Fruit fly (Drosophila melanogaster) whole organism, wandering third instar larva: ENCODE results near the gene Or10a.

Experiments
- Abd-B ChIP-seq: fragments of >200 bp; optimal IDR thresholded peaks from 2 replicates; lab custom pipeline; 2017; ENCODE audit warnings: missing biosample characterization, missing genetic modification characterization
- CG32264 ChIP-seq: fragments of 200-800 bp; sonication (Bioruptor generic); optimal IDR thresholded peaks from 2 replicates; lab custom pipeline; 2016; ENCODE audit warnings: missing biosample characterization, missing genetic modification characterization
- CG9705 ChIP-seq: fragments of 200-800 bp; sonication (Bioruptor generic); optimal IDR thresholded peaks from 2 replicates; lab custom pipeline; 2018; ENCODE audit warnings: missing biosample characterization, mild to moderate bottlenecking, missing genetic modification characterization
- CrebA ChIP-seq: fragments of 200-800 bp; sonication (Bioruptor generic); optimal IDR thresholded peaks from 2 replicates; lab custom pipeline; 2016; ENCODE audit warnings: missing biosample characterization, mild to moderate bottlenecking, missing genetic modification characterization, borderline replicate concordance
- Dfd ChIP-seq: fragments of >200 bp; optimal IDR thresholded peaks from 2 replicates; lab custom pipeline; 2017; ENCODE audit warnings: missing biosample characterization, missing genetic modification characterization
- Dif ChIP-seq: fragments of 200-275, 200-300 bp; sonication (Bioruptor generic); optimal IDR thresholded peaks from 2 replicates; lab custom pipeline; 2018; ENCODE audit warnings: missing biosample characterization, missing genetic modification characterization; ENCODE audit not compliant: partially characterized antibody
- GATAd ChIP-seq: sonication (Bioruptor generic); optimal IDR thresholded peaks from 2 replicates; lab custom pipeline; 2016; ENCODE audit warnings: missing biosample characterization, missing genetic modification characterization
- HLH106 ChIP-seq: fragments of 200-800 bp; optimal IDR thresholded peaks from 3 replicates; lab custom pipeline; 2019; ENCODE audit warnings: missing biosample characterization, mild to moderate bottlenecking, missing genetic modification characterization, moderate library complexity
- Hnf4 ChIP-seq: fragments of 200-800 bp; sonication (Bioruptor generic); optimal IDR thresholded peaks from 2 replicates; lab custom pipeline; 2016; ENCODE audit warnings: missing biosample characterization, mild to moderate bottlenecking, missing genetic modification characterization
- Hr78 ChIP-seq: fragments of >200 bp; optimal IDR thresholded peaks from 2 replicates; lab custom pipeline; 2017; ENCODE audit warnings: missing biosample characterization, missing genetic modification characterization
- Hr83 ChIP-seq: fragments of 200-300 bp; sonication (Bioruptor generic); optimal IDR thresholded peaks from 2 replicates; lab custom pipeline; 2016; ENCODE audit warnings: missing biosample characterization, mild to moderate bottlenecking, missing genetic modification characterization, moderate library complexity; ENCODE audit not compliant: poor library complexity, severe bottlenecking
- Mio ChIP-seq: sonication (Bioruptor generic); optimal IDR thresholded peaks from 2 replicates; lab custom pipeline; 2016; ENCODE audit warnings: missing biosample characterization, missing genetic modification characterization
- Myc ChIP-seq: fragments of >200 bp; optimal IDR thresholded peaks from 2 replicates; lab custom pipeline; 2017
- N ChIP-seq: fragments of >200 bp; optimal IDR thresholded peaks from 2 replicates; lab custom pipeline; 2018; ENCODE audit warnings: missing biosample characterization, missing external identifiers, missing genetic modification characterization
- OdsH ChIP-seq: fragments of 200-800 bp; sonication (Bioruptor generic); optimal IDR thresholded peaks from 2 replicates; lab custom pipeline; 2016; ENCODE audit warnings: missing biosample characterization, mild to moderate bottlenecking, missing genetic modification characterization
- Rel ChIP-seq, 2 experiments: fragments of 200-800 bp; sonication (Bioruptor generic) in 1 of 2; optimal IDR thresholded peaks; 2 replicates in 1 of 2; 3 replicates in 1 of 2; lab custom pipeline; 2016 to 2019; ENCODE audit warnings: mild to moderate bottlenecking in 2 of 2, missing biosample characterization in 2 of 2, missing genetic modification characterization in 2 of 2, moderate library complexity in 1 of 2
- Sp1 ChIP-seq: fragments of 200-800 bp; sonication (Bioruptor generic); optimal IDR thresholded peaks from 3 replicates; lab custom pipeline; 2019; ENCODE audit warnings: missing biosample characterization, mild to moderate bottlenecking, missing genetic modification characterization, moderate library complexity
- Vsx2 ChIP-seq: fragments of 200-300, 225-300 bp; sonication (Bioruptor generic); optimal IDR thresholded peaks from 2 replicates; lab custom pipeline; 2018; ENCODE audit warnings: missing biosample characterization, missing genetic modification characterization; ENCODE audit not compliant: partially characterized antibody
- br ChIP-seq: fragments of 200-800 bp; sonication (Bioruptor generic); optimal IDR thresholded peaks from 2 replicates; lab custom pipeline; 2016; ENCODE audit warnings: missing biosample characterization, missing genetic modification characterization
- brk ChIP-seq: fragments of 200-800 bp; sonication (Bioruptor generic); optimal IDR thresholded peaks from 2 replicates; lab custom pipeline; 2016; ENCODE audit warnings: missing biosample characterization, mild to moderate bottlenecking, missing genetic modification characterization
- dl ChIP-seq, 2 experiments: fragments of 175-275, 200-275 bp in 1 of 2; fragments of 200-275 bp in 1 of 2; sonication (Bioruptor generic); optimal IDR thresholded peaks; lab custom pipeline; 2018; ENCODE audit warnings: mild to moderate bottlenecking in 2 of 2, missing biosample characterization in 2 of 2, missing genetic modification characterization in 2 of 2, moderate library complexity in 2 of 2; ENCODE audit not compliant: partially characterized antibody in 2 of 2, insufficient read depth in 1 of 2
- dmrt93B ChIP-seq: fragments of 200-800 bp; sonication (Bioruptor generic); optimal IDR thresholded peaks from 2 replicates; lab custom pipeline; 2018; ENCODE audit warnings: missing biosample characterization, mild to moderate bottlenecking, missing genetic modification characterization
- dsf ChIP-seq: sonication (Bioruptor generic); optimal IDR thresholded peaks from 2 replicates; lab custom pipeline; 2016; ENCODE audit warnings: missing biosample characterization, missing genetic modification characterization, borderline replicate concordance
- ey ChIP-seq: fragments of 200-800 bp; sonication (Bioruptor generic); optimal IDR thresholded peaks from 2 replicates; lab custom pipeline; 2016; ENCODE audit warnings: missing biosample characterization, missing genetic modification characterization
- foxo ChIP-seq, 2 experiments: fragments of 200-800 bp; sonication (Bioruptor generic); optimal IDR thresholded peaks; 2 replicates in 1 of 2; 3 replicates in 1 of 2; lab custom pipeline; 2016 to 2017; ENCODE audit warnings: missing biosample characterization in 2 of 2, missing genetic modification characterization in 2 of 2
- fru ChIP-seq: fragments of 200-800 bp; sonication (Bioruptor generic); optimal IDR thresholded peaks from 3 replicates; lab custom pipeline; 2016; ENCODE audit warnings: missing biosample characterization, mild to moderate bottlenecking, missing genetic modification characterization
- h ChIP-seq: fragments of 200-800 bp; sonication (Bioruptor generic); optimal IDR thresholded peaks from 3 replicates; lab custom pipeline; 2016; ENCODE audit warnings: missing biosample characterization, mild to moderate bottlenecking, missing genetic modification characterization
- jim ChIP-seq: fragments of 175-275, 200-325 bp; sonication (Bioruptor generic); optimal IDR thresholded peaks from 2 replicates; lab custom pipeline; 2016; ENCODE audit warnings: missing biosample characterization, mild to moderate bottlenecking, missing genetic modification characterization
- lola ChIP-seq: fragments of >200 bp; optimal IDR thresholded peaks from 2 replicates; lab custom pipeline; 2017; ENCODE audit warnings: missing biosample characterization, missing genetic modification characterization
- pan ChIP-seq: fragments of >200 bp; optimal IDR thresholded peaks from 2 replicates; lab custom pipeline; 2017
- psq ChIP-seq: fragments of 200-800 bp; sonication (Bioruptor generic); optimal IDR thresholded peaks from 3 replicates; lab custom pipeline; 2017; ENCODE audit warnings: missing biosample characterization, mild to moderate bottlenecking, missing genetic modification characterization, moderate library complexity
- rgr ChIP-seq: fragments of 200-800 bp; sonication (Bioruptor generic); optimal IDR thresholded peaks from 3 replicates; lab custom pipeline; 2016; ENCODE audit warnings: missing biosample characterization, mild to moderate bottlenecking, missing genetic modification characterization
- sage ChIP-seq: fragments of 200-800 bp; sonication (Bioruptor generic); optimal IDR thresholded peaks from 2 replicates; lab custom pipeline; 2016; ENCODE audit warnings: missing biosample characterization, mild to moderate bottlenecking, missing genetic modification characterization
- sv ChIP-seq: fragments of 200-800 bp; sonication (Bioruptor generic); optimal IDR thresholded peaks from 3 replicates; lab custom pipeline; 2016; ENCODE audit warnings: missing biosample characterization, missing genetic modification characterization
- tai ChIP-seq: sonication (Bioruptor generic); optimal IDR thresholded peaks from 2 replicates; lab custom pipeline; 2016; ENCODE audit warnings: missing biosample characterization, missing genetic modification characterization
- usp ChIP-seq: fragments of >200 bp; optimal IDR thresholded peaks from 2 replicates; lab custom pipeline; 2017; ENCODE audit warnings: missing biosample characterization, missing genetic modification characterization
- woc ChIP-seq: sonication (Bioruptor generic); optimal IDR thresholded peaks from 2 replicates; lab custom pipeline; 2016; ENCODE audit warnings: missing biosample characterization, mild to moderate bottlenecking, missing genetic modification characterization

Or10a gene

DNA sequence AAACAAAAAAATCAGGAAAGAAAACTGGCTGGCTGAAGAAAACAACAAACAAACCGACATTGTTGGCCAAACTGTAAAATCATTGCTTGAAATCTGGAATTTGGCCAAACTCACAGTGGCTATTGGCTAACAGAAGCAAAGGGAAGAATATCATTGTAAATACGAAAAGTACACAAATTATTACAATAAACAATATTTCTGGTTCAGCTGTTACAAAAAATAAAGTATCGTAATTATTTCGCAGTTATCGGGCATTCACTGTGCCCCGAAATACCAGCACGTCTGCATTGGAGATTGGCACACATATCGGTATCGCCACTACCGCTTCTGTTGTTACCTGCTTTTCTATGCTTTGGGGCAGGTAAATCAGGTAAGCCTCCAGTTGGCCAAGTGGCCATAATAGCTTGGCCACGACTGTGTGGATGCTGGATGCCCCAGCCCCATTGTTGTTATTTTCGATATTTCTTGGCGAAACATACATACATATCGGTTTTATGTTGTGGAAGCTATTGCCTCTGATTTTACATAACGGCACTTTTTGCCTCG, 33.9 kb upstream of the Or10a start:
- no peak for TF ChIP-seq woc (GFP tag; lab: Kevin White, UChicago)
- peak; percentile 26 for TF ChIP-seq br (GFP tag; lab: Kevin White, UChicago)
- TF ChIP-seq h = peak; percentile 65
- no peak for TF ChIP-seq Sp1 (GFP tag; lab: Kevin White, UChicago)
- TF ChIP-seq OdsH = peak; percentile 8
- TF ChIP-seq tai = no peak
- TF ChIP-seq rgr (GFP tag; lab: Kevin White, UChicago) = peak; percentile 49
- TF ChIP-seq HLH106 = peak; percentile 29
- TF ChIP-seq dmrt93B = peak; percentile 4
- no peak for TF ChIP-seq GATAd (GFP tag; lab: Kevin White, UChicago)
- peak; percentile 61 for TF ChIP-seq Hnf4 (GFP tag; lab: Kevin White, UChicago)
- peak; percentile 32 for TF ChIP-seq ey (GFP tag; lab: Kevin White, UChicago)
- peak; percentile 11 for TF ChIP-seq fru (GFP tag; lab: Kevin White, UChicago)
- TF ChIP-seq Hr83 = no peak
- TF ChIP-seq foxo (GFP tag; optimal IDR thresholded peaks at IDR 0.05; lab: Kevin White, UChicago) = peak in 1 of 2 experiments; percentile 47

DNA sequence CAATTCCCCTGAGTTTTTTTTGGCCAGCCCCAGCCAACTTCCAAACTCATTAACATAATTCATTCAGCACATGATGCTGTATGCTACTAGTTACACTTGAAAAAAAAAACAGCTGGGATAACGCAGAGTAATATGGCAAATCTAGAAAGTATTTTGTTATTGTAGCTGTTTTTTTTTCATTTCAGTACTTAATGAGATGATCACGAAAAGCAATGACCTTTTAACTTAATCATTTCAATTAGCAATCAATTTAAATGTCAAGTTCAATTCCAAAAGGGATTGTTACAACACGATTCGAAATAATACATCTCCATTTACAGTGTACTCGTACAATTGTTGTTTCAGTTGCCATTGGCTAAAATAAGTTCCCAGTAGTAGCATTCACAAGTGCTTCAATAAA, 33.2 kb upstream of the Or10a start:
- TF ChIP-seq Vsx2 (GFP tag; lab: Kevin White, UChicago) = no peak
- TF ChIP-seq lola = no peak
- TF ChIP-seq Mio (GFP tag; lab: Kevin White, UChicago) = no peak
- TF ChIP-seq br (GFP tag; lab: Kevin White, UChicago) = no peak
- no peak for TF ChIP-seq dl (GFP tag; optimal IDR thresholded peaks at IDR 0.05; lab: Kevin White, UChicago; ENCODE audit: insufficient read depth in 1 of 2, partially characterized antibody in 2 of 2)
- TF ChIP-seq brk (GFP tag; lab: Kevin White, UChicago) = no peak
- no peak for TF ChIP-seq usp (GFP tag; lab: Kevin White, UChicago)
- no peak for TF ChIP-seq ey (GFP tag; lab: Kevin White, UChicago)
- TF ChIP-seq OdsH = no peak
- no peak for TF ChIP-seq dsf (GFP tag; lab: Kevin White, UChicago)
- no peak for TF ChIP-seq jim (GFP tag; lab: Kevin White, UChicago)
- TF ChIP-seq woc (GFP tag; lab: Kevin White, UChicago) = no peak
- no peak for TF ChIP-seq CG9705 (GFP tag; lab: Kevin White, UChicago)
- no peak for TF ChIP-seq N (GFP tag; lab: Kevin White, UChicago)
- no peak for TF ChIP-seq CG32264
- no peak for TF ChIP-seq sage
- no peak for TF ChIP-seq CrebA

DNA sequence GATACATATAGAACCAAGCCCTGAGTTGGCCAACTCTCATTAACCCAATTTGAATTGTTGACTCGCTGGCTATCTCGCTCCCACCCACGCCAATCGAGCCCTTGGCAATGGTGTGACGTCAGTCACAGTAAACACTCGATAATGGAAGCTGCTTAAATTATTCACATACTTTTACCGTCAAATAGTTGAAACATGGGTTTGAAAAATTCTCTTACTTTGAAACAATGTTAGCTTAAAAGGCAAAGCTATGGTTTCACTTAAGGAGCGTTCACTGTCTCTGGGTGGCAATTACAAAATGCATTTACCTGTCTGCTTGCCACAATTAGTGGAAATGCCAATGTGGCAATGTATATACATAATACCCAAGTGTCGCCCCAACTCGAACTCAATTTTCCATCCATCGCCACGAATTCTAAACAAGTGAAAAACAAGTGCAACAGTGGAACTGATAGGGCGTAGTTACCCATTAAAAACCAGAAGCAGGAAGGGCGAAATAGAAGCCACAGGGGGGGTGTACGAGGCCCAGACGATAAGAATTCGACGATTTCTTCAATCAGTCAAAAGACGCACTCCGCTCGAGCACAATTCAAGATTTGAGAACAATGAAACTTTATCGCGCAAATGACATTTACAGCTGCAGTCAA, 32.4 kb upstream of the Or10a start:
- TF ChIP-seq CG32264 = peak; percentile 63
- TF ChIP-seq h = peak; percentile 88
- TF ChIP-seq brk (GFP tag; lab: Kevin White, UChicago) = peak; percentile 34
- TF ChIP-seq psq (GFP tag; lab: Kevin White, UChicago) = peak; percentile 70
- peak; percentile 88 for TF ChIP-seq ey (GFP tag; lab: Kevin White, UChicago)
- peak; percentile 88 for TF ChIP-seq fru (GFP tag; lab: Kevin White, UChicago)
- peak; percentile 24 for TF ChIP-seq sage
- no peak for TF ChIP-seq N (GFP tag; lab: Kevin White, UChicago)
- TF ChIP-seq CrebA = no peak
- TF ChIP-seq Dif (GFP tag; lab: Kevin White, UChicago) = no peak
- peak; percentile 75 for TF ChIP-seq rgr (GFP tag; lab: Kevin White, UChicago)
- no peak for TF ChIP-seq Rel (GFP tag; optimal IDR thresholded peaks at IDR 0.05; lab: Kevin White, UChicago)
- peak; percentile 71 for TF ChIP-seq Rel (tag; optimal IDR thresholded peaks at IDR 0.05; lab: Kevin White, UChicago)
- TF ChIP-seq Hr83 = no peak
- TF ChIP-seq jim (GFP tag; lab: Kevin White, UChicago) = no peak
- TF ChIP-seq sv (GFP tag; lab: Kevin White, UChicago) = peak; percentile 36
- no peak for TF ChIP-seq Vsx2 (GFP tag; lab: Kevin White, UChicago)
- peak; percentile 68 for TF ChIP-seq OdsH
- TF ChIP-seq HLH106 = peak; percentile 88
- no peak for TF ChIP-seq dl (GFP tag; optimal IDR thresholded peaks at IDR 0.05; lab: Kevin White, UChicago; ENCODE audit: insufficient read depth in 1 of 2, partially characterized antibody in 2 of 2)
- no peak for TF ChIP-seq dsf (GFP tag; lab: Kevin White, UChicago)
- no peak for TF ChIP-seq pan (lab: Kevin White, UChicago)
- no peak for TF ChIP-seq Hr78
- peak; percentile 59 for TF ChIP-seq woc (GFP tag; lab: Kevin White, UChicago)
- TF ChIP-seq Sp1 (GFP tag; lab: Kevin White, UChicago) = peak; percentile 87
- no peak for TF ChIP-seq usp (GFP tag; lab: Kevin White, UChicago)
- TF ChIP-seq dmrt93B = peak; percentile 76
- no peak for TF ChIP-seq lola
- no peak for TF ChIP-seq Dfd (GFP tag; lab: Kevin White, UChicago)
- peak in 1 of 2 experiments; percentile 85 for TF ChIP-seq foxo (GFP tag; optimal IDR thresholded peaks at IDR 0.05; lab: Kevin White, UChicago)
- TF ChIP-seq GATAd (GFP tag; lab: Kevin White, UChicago) = no peak
- peak; percentile 30 for TF ChIP-seq Mio (GFP tag; lab: Kevin White, UChicago)
- TF ChIP-seq tai = peak; percentile 68
- no peak for TF ChIP-seq Abd-B (GFP tag; lab: Kevin White, UChicago)
- peak; percentile 78 for TF ChIP-seq CG9705 (GFP tag; lab: Kevin White, UChicago)
- no peak for TF ChIP-seq Myc (lab: Kevin White, UChicago)
- peak; percentile 79 for TF ChIP-seq Hnf4 (GFP tag; lab: Kevin White, UChicago)
- TF ChIP-seq br (GFP tag; lab: Kevin White, UChicago) = peak; percentile 87
